Fruit fly (Drosophila melanogaster) whole organism, embryonic: Measurements from ENCODE around the gene CG33941.
A peak's percentile ranks its signal among the peaks of the same experiment; 100 is the strongest.

Experiments
- ATbp ChIP-seq: fragments of 200-800 bp; sonication (Bioruptor generic); optimal IDR thresholded peaks from 2 replicates; lab custom pipeline; 2017; ENCODE audit warnings: missing biosample characterization, mild to moderate bottlenecking, missing genetic modification characterization, missing genetic modification reagents
- Ada2b ChIP-seq: fragments of 200-800 bp; sonication (Bioruptor generic); IDR thresholded peaks from 2 replicates; pipeline ENCODE4 v1.3.6; 2022; ENCODE audit warnings: missing biosample characterization, missing genetic modification characterization
- Adf1 ChIP-seq: fragments of 200-800 bp; sonication (Bioruptor generic); IDR thresholded peaks from 2 replicates; pipeline ENCODE4 v1.3.6; 2022; ENCODE audit warnings: missing biosample characterization, missing genetic modification characterization
- Antp ChIP-seq: fragments of 200-800 bp; sonication (Bioruptor generic); optimal IDR thresholded peaks from 3 replicates; lab custom pipeline; 2016; ENCODE audit warnings: missing biosample characterization, missing genetic modification characterization
- CG10267 ChIP-seq: fragments of 200-800 bp; sonication (Bioruptor generic); optimal IDR thresholded peaks from 2 replicates; lab custom pipeline; 2018; ENCODE audit warnings: missing biosample characterization, mild to moderate bottlenecking, missing genetic modification characterization, moderate library complexity
- CG10274 ChIP-seq: fragments of 200-800 bp; sonication (Bioruptor generic); optimal IDR thresholded peaks from 3 replicates; lab custom pipeline; 2017; ENCODE audit warnings: missing biosample characterization, mild to moderate bottlenecking, missing genetic modification characterization
- CG10321 ChIP-seq: fragments of 200-800 bp; sonication (Bioruptor generic); IDR thresholded peaks from 2 replicates; pipeline ENCODE4 v1.3.6; 2022; ENCODE audit warnings: missing biosample characterization, missing genetic modification characterization
- CG10565 ChIP-seq: fragments of 200-800 bp; sonication (Bioruptor generic); optimal IDR thresholded peaks from 3 replicates; lab custom pipeline; 2016; ENCODE audit warnings: missing biosample characterization, mild to moderate bottlenecking, missing genetic modification characterization
- CG11093 ChIP-seq: fragments of 200-800 bp; sonication (Bioruptor generic); IDR thresholded peaks from 3 replicates; pipeline ENCODE4 v1.3.6; 2022; ENCODE audit warnings: missing biosample characterization, missing genetic modification characterization
- CG11247 ChIP-seq: fragments of 200-800 bp; sonication (Bioruptor generic); IDR thresholded peaks from 2 replicates; pipeline ENCODE4 v1.3.6; 2022; ENCODE audit warnings: missing biosample characterization, missing genetic modification characterization
- CG15269 ChIP-seq: fragments of 200-800 bp; sonication (Bioruptor generic); optimal IDR thresholded peaks from 2 replicates; lab custom pipeline; 2018; ENCODE audit warnings: missing biosample characterization, mild to moderate bottlenecking, missing genetic modification characterization, moderate library complexity
- CG15479 ChIP-seq: fragments of 200-800 bp; sonication (Bioruptor generic); optimal IDR thresholded peaks from 3 replicates; lab custom pipeline; 2019; ENCODE audit warnings: missing biosample characterization, mild to moderate bottlenecking, missing genetic modification characterization, moderate library complexity
- CG1603 ChIP-seq: fragments of 200-800 bp; sonication (Bioruptor generic); optimal IDR thresholded peaks from 2 replicates; lab custom pipeline; 2019; ENCODE audit warnings: missing biosample characterization, mild to moderate bottlenecking, missing genetic modification characterization, moderate library complexity
- CG17912 ChIP-seq: fragments of 200-800 bp; sonication (Bioruptor generic); optimal IDR thresholded peaks from 2 replicates; lab custom pipeline; 2018; ENCODE audit warnings: missing biosample characterization, mild to moderate bottlenecking, missing genetic modification characterization
- CG18764 ChIP-seq: fragments of 200-800 bp; sonication (Bioruptor generic); optimal IDR thresholded peaks from 3 replicates; lab custom pipeline; 2016; ENCODE audit warnings: missing biosample characterization, missing genetic modification characterization
- CG2116 ChIP-seq: fragments of 200-800 bp; sonication (Bioruptor generic); optimal IDR thresholded peaks from 3 replicates; lab custom pipeline; 2018; ENCODE audit warnings: missing biosample characterization, mild to moderate bottlenecking, missing genetic modification characterization
- CG31388 ChIP-seq: fragments of 200-800 bp; sonication (Bioruptor generic); optimal IDR thresholded peaks from 2 replicates; lab custom pipeline; 2016; ENCODE audit warnings: missing biosample characterization, missing genetic modification characterization
- CG4424 ChIP-seq: fragments of 200-800 bp; sonication (Bioruptor generic); optimal IDR thresholded peaks from 3 replicates; lab custom pipeline; 2016; ENCODE audit warnings: missing biosample characterization, missing genetic modification characterization
- CG6254 ChIP-seq: fragments of 200-800 bp; sonication (Bioruptor generic); optimal IDR thresholded peaks from 3 replicates; lab custom pipeline; 2017; ENCODE audit warnings: mild to moderate bottlenecking, missing biosample characterization, missing genetic modification reagents, missing genetic modification characterization
- CG6683 ChIP-seq: fragments of 200-800 bp; sonication (Bioruptor generic); optimal IDR thresholded peaks from 2 replicates; lab custom pipeline; 2017; ENCODE audit warnings: missing biosample characterization, mild to moderate bottlenecking, missing genetic modification characterization, missing genetic modification reagents
- CG8944 ChIP-seq: fragments of 200-800 bp; sonication (Bioruptor generic); optimal IDR thresholded peaks from 3 replicates; lab custom pipeline; 2016; ENCODE audit warnings: missing biosample characterization, missing genetic modification characterization
- CG9797 ChIP-seq: fragments of 200-800 bp; sonication (Bioruptor generic); optimal IDR thresholded peaks from 3 replicates; lab custom pipeline; 2018; ENCODE audit warnings: missing biosample characterization, mild to moderate bottlenecking, missing genetic modification characterization
- CG9932 ChIP-seq: fragments of 200-800 bp; sonication (Bioruptor generic); IDR thresholded peaks from 2 replicates; pipeline ENCODE4 v1.3.6; 2022; ENCODE audit warnings: missing biosample characterization, missing genetic modification characterization
- Dek ChIP-seq: fragments of 200-800 bp; sonication (Bioruptor generic); optimal IDR thresholded peaks from 3 replicates; lab custom pipeline; 2019; ENCODE audit warnings: missing biosample characterization, mild to moderate bottlenecking, missing genetic modification characterization, moderate library complexity
- Drgx ChIP-seq: fragments of 200-800 bp; sonication (Bioruptor generic); IDR thresholded peaks from 2 replicates; pipeline ENCODE4 v1.3.6; 2022; ENCODE audit warnings: missing biosample characterization, missing genetic modification characterization
- Hand ChIP-seq: fragments of 200-800 bp; sonication (Bioruptor generic); optimal IDR thresholded peaks from 2 replicates; lab custom pipeline; 2017; ENCODE audit warnings: mild to moderate bottlenecking, missing biosample characterization, missing genetic modification reagents, missing genetic modification characterization
- HmgZ ChIP-seq: fragments of 200-800 bp; sonication (Bioruptor generic); optimal IDR thresholded peaks from 2 replicates; lab custom pipeline; 2018; ENCODE audit warnings: missing biosample characterization, mild to moderate bottlenecking, missing genetic modification characterization
- Hsf ChIP-seq: fragments of 200-800 bp; sonication (Bioruptor generic); optimal IDR thresholded peaks from 3 replicates; lab custom pipeline; 2016; ENCODE audit warnings: missing biosample characterization, missing genetic modification characterization
- NC2β ChIP-seq: fragments of 200-800 bp; sonication (Bioruptor generic); optimal IDR thresholded peaks from 2 replicates; lab custom pipeline; 2016; ENCODE audit warnings: missing biosample characterization, missing genetic modification characterization
- Nf-YA ChIP-seq: fragments of 200-800 bp; sonication (Bioruptor generic); IDR thresholded peaks from 2 replicates; pipeline ENCODE4 v1.3.6; 2022; ENCODE audit warnings: missing biosample characterization, missing genetic modification characterization
- Nf-YB ChIP-seq: fragments of 200-800 bp; sonication (Bioruptor generic); optimal IDR thresholded peaks from 3 replicates; lab custom pipeline; 2019; ENCODE audit warnings: missing biosample characterization, mild to moderate bottlenecking, missing genetic modification characterization, moderate library complexity
- Oli ChIP-seq: fragments of 200-800 bp; sonication (Bioruptor generic); optimal IDR thresholded peaks from 2 replicates; lab custom pipeline; 2018; ENCODE audit warnings: missing biosample characterization, mild to moderate bottlenecking, missing genetic modification characterization, moderate library complexity
- Optix ChIP-seq: fragments of 200-800 bp; sonication (Bioruptor generic); IDR thresholded peaks from 3 replicates; pipeline ENCODE4 v1.3.6; 2022; ENCODE audit warnings: missing biosample characterization, missing genetic modification characterization
- Poxn ChIP-seq: fragments of 200-800 bp; sonication (Bioruptor generic); IDR thresholded peaks from 2 replicates; pipeline ENCODE4 v1.3.6; 2022; ENCODE audit warnings: missing biosample characterization, missing genetic modification characterization
- Usf ChIP-seq: fragments of 200-800 bp; sonication (Bioruptor generic); optimal IDR thresholded peaks from 2 replicates; lab custom pipeline; 2017; ENCODE audit warnings: missing genotype, missing biosample characterization, missing genetic modification characterization
- bbx ChIP-seq: fragments of 200-800 bp; sonication (Bioruptor generic); IDR thresholded peaks from 2 replicates; pipeline ENCODE4 v1.3.6; 2022; ENCODE audit warnings: missing biosample characterization, missing genetic modification characterization; ENCODE audit not compliant: partially characterized antibody
- bowl ChIP-seq: fragments of 200-800 bp; sonication (Bioruptor generic); IDR thresholded peaks from 2 replicates; pipeline ENCODE4 v1.3.6; 2022; ENCODE audit warnings: missing biosample characterization, missing genetic modification characterization
- cwo ChIP-seq: fragments of 200-800 bp; sonication (Bioruptor generic); optimal IDR thresholded peaks from 3 replicates; lab custom pipeline; 2017; ENCODE audit warnings: missing biosample characterization, missing genetic modification characterization, mild to moderate bottlenecking, moderate library complexity, missing genetic modification reagents
- eve ChIP-seq, 2 experiments: fragments of >200 bp; optimal IDR thresholded peaks; 2 replicates each; lab custom pipeline; 2017; ENCODE audit warnings: missing biosample characterization in 2 of 2, missing genetic modification characterization in 2 of 2
- gsb ChIP-seq: fragments of 200-800 bp; sonication (Bioruptor generic); IDR thresholded peaks from 2 replicates; pipeline ENCODE4 v1.3.6; 2022; ENCODE audit warnings: missing biosample characterization, missing genetic modification characterization
- jigr1 ChIP-seq: fragments of 200-800 bp; sonication (Bioruptor generic); IDR thresholded peaks from 3 replicates; pipeline ENCODE4 v1.3.6; 2022; ENCODE audit warnings: missing biosample characterization, missing genetic modification characterization
- jumu ChIP-seq: fragments of 200-800 bp; sonication (Bioruptor generic); optimal IDR thresholded peaks from 3 replicates; lab custom pipeline; 2016; ENCODE audit warnings: missing biosample characterization, missing genetic modification characterization
- lov ChIP-seq, 2 experiments: fragments of 200-800 bp in 1 of 2; fragments of >200 bp in 1 of 2; sonication (Bioruptor generic) in 1 of 2; IDR thresholded peaks in 1 of 2; optimal IDR thresholded peaks in 1 of 2; 2 replicates in 1 of 2; 3 replicates in 1 of 2; pipeline versions ENCODE4 v1.3.6 to Lab custom; 2017 to 2022; ENCODE audit warnings: missing biosample characterization in 1 of 2, missing genetic modification characterization in 1 of 2
- nerfin-1 ChIP-seq: fragments of 200-800 bp; sonication (Bioruptor generic); optimal IDR thresholded peaks from 3 replicates; lab custom pipeline; 2019; ENCODE audit warnings: missing biosample characterization, mild to moderate bottlenecking, missing genetic modification characterization, moderate library complexity
- odd ChIP-seq: fragments of 200-800 bp; sonication (Bioruptor generic); optimal IDR thresholded peaks from 2 replicates; lab custom pipeline; 2017; ENCODE audit warnings: missing biosample characterization, mild to moderate bottlenecking, missing genetic modification characterization
- rib ChIP-seq: fragments of 200-800 bp; sonication (Bioruptor generic); IDR thresholded peaks from 2 replicates; pipeline ENCODE4 v1.3.6; 2022; ENCODE audit warnings: missing biosample characterization, missing genetic modification characterization
- row ChIP-seq: fragments of 200-800 bp; sonication (Bioruptor generic); IDR thresholded peaks from 3 replicates; pipeline ENCODE4 v1.3.6; 2022; ENCODE audit warnings: missing biosample characterization, missing genetic modification characterization
- salm ChIP-seq: fragments of 200-800 bp; sonication (Bioruptor generic); optimal IDR thresholded peaks from 2 replicates; lab custom pipeline; 2018; ENCODE audit warnings: missing biosample characterization, mild to moderate bottlenecking, missing genetic modification characterization
- scrt ChIP-seq: fragments of 200-800 bp; sonication (Bioruptor generic); optimal IDR thresholded peaks from 2 replicates; lab custom pipeline; 2018; ENCODE audit warnings: missing biosample characterization, mild to moderate bottlenecking, missing genetic modification characterization, moderate library complexity
- seq ChIP-seq: fragments of 200-800 bp; sonication (Bioruptor generic); IDR thresholded peaks from 2 replicates; pipeline ENCODE4 v1.3.6; 2022; ENCODE audit warnings: missing biosample characterization, missing genetic modification characterization
- sim ChIP-seq: fragments of 200-800 bp; sonication (Bioruptor generic); IDR thresholded peaks from 2 replicates; pipeline ENCODE4 v1.3.6; 2022; ENCODE audit warnings: missing biosample characterization, missing genetic modification characterization

Gene CG33941

DNA sequence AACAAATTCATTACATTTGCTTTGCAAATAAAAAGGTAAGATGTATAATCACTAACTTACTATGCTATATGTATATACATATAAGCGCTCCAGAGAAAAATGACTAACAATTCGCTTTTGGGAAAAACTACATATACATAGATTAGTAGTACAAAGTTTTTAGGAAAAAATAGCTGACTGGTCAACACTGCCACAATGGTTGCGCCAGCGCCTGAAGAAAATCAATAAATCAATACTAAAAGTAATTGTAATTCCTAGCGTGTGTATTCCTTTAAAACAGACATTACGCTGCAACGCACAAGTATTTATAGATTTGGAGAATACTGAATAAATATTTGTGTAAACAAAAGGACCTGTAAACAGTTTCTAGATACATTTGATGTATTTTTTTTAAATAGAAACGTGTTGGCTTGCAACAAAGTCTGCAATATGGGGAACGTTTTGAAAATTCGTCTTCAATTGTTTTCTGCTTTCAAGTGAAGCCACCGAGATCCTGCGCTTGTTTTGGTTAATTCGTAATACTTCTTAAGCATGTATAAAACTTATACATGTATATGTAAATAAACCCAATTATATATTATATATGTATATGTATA lies 21.3 kb upstream of the CG33941 start (continued):
- no peak for TF ChIP-seq Usf
- TF ChIP-seq CG11247 (GFP tag; lab: Robert Waterston, UW): no peak
- no peak for TF ChIP-seq Poxn (GFP tag; lab: Robert Waterston, UW)
- TF ChIP-seq Nf-YA (GFP tag; lab: Robert Waterston, UW): no peak
- no peak for TF ChIP-seq CG10274 (GFP tag; lab: Kevin White, UChicago)
- no peak for TF ChIP-seq CG10565 (GFP tag; lab: Kevin White, UChicago)
- no peak for TF ChIP-seq Antp
- TF ChIP-seq CG10321: no peak
- TF ChIP-seq CG15269 (tag; lab: Kevin White, UChicago): no peak
- TF ChIP-seq CG8944: no peak
- TF ChIP-seq Oli (tag; lab: Kevin White, UChicago): no peak
- no peak for TF ChIP-seq CG31388 (GFP tag; lab: Kevin White, UChicago)
- TF ChIP-seq NC2β (GFP tag; lab: Kevin White, UChicago): peak; percentile 25
- TF ChIP-seq CG4424 (GFP tag; lab: Kevin White, UChicago): no peak
- TF ChIP-seq gsb (GFP tag; lab: Robert Waterston, UW): no peak
- no peak for TF ChIP-seq CG11093 (GFP tag; lab: Robert Waterston, UW)
- no peak for TF ChIP-seq Optix (GFP tag; lab: Robert Waterston, UW)
- TF ChIP-seq CG15479 (GFP tag; lab: Kevin White, UChicago): peak; percentile 45
- no peak for TF ChIP-seq Drgx
- peak; percentile 23 for TF ChIP-seq CG2116 (GFP tag; lab: Kevin White, UChicago)
- TF ChIP-seq Hand (GFP tag; lab: Kevin White, UChicago): peak; percentile 65
- no peak for TF ChIP-seq CG9932
- no peak for TF ChIP-seq jumu
- TF ChIP-seq scrt: peak; percentile 44
- TF ChIP-seq sim: no peak
- TF ChIP-seq CG10267: peak; percentile 14
- no peak for TF ChIP-seq salm
- TF ChIP-seq Hsf: peak; percentile 3
- peak; percentile 67 for TF ChIP-seq odd (GFP tag; lab: Kevin White, UChicago)
- no peak for TF ChIP-seq cwo (GFP tag; lab: Kevin White, UChicago)
- TF ChIP-seq Ada2b (GFP tag; lab: Robert Waterston, UW): no peak
- peak; percentile 64 for TF ChIP-seq row (GFP tag; lab: Robert Waterston, UW)
- no peak for TF ChIP-seq bbx (GFP tag; lab: Robert Waterston, UW)
- no peak for TF ChIP-seq jigr1
- peak; percentile 89 for TF ChIP-seq CG6254 (GFP tag; lab: Kevin White, UChicago)
- no peak for TF ChIP-seq HmgZ (tag; lab: Kevin White, UChicago)
- TF ChIP-seq CG9797 (GFP tag; lab: Kevin White, UChicago): no peak
- no peak for TF ChIP-seq ATbp
- TF ChIP-seq rib (GFP tag; lab: Robert Waterston, UW): no peak
- TF ChIP-seq eve (GFP tag; optimal IDR thresholded peaks at IDR 0.05; lab: Kevin White, UChicago): peak in 1 of 2 experiments; percentile 80
- TF ChIP-seq Adf1 (GFP tag; lab: Robert Waterston, UW): no peak
- no peak for TF ChIP-seq Dek
- TF ChIP-seq CG17912 (GFP tag; lab: Kevin White, UChicago): peak; percentile 84
- peak; percentile 30 for TF ChIP-seq CG1603 (tag; lab: Kevin White, UChicago)
- TF ChIP-seq nerfin-1 (tag; lab: Kevin White, UChicago): no peak
- TF ChIP-seq bowl (GFP tag; lab: Robert Waterston, UW): no peak
- no peak for TF ChIP-seq CG6683
- TF ChIP-seq CG18764 (GFP tag; lab: Kevin White, UChicago): peak; percentile 35
- TF ChIP-seq Nf-YB (GFP tag; lab: Kevin White, UChicago): no peak
- TF ChIP-seq seq (GFP tag; lab: Robert Waterston, UW): no peak
- no peak for TF ChIP-seq lov (optimal IDR thresholded peaks at IDR 0.05; lab: Kevin White, UChicago)
- TF ChIP-seq lov (GFP tag; IDR thresholded peaks at IDR 0.05; lab: Robert Waterston, UW): no peak
